Fruit fly (Drosophila melanogaster): ENCODE results near the gene alphaTub85E.

The alphaTub85E gene

dm6 chr3R:9745442-9745841 lies 12.4 kb upstream of the alphaTub85E start:
- TF ChIP-seq bab1 (GFP tag; optimal IDR thresholded peaks at IDR 0.05) (no peak), pad (GFP tag; optimal IDR thresholded peaks at IDR 0.05) (no peak), CG33017 (tag; optimal IDR thresholded peaks at IDR 0.05) (no peak), ovo (GFP tag; optimal IDR thresholded peaks at IDR 0.05) (no peak), Crg-1 (GFP tag; optimal IDR thresholded peaks at IDR 0.05) (no peak), CG7045 (GFP tag; optimal IDR thresholded peaks at IDR 0.05) (no peak), CG12768 (GFP tag; optimal IDR thresholded peaks at IDR 0.05) (no peak), CG1620 (GFP tag; optimal IDR thresholded peaks at IDR 0.05) (no peak), Hr96 (GFP tag; optimal IDR thresholded peaks at IDR 0.05) (no peak), toe (GFP tag; optimal IDR thresholded peaks at IDR 0.05) (no peak), CG7101 (tag; optimal IDR thresholded peaks at IDR 0.05) (no peak), cnc (optimal IDR thresholded peaks at IDR 0.05) (no peak), cic (GFP tag; optimal IDR thresholded peaks at IDR 0.05) (no peak), kay (GFP tag; ENCODE audit: borderline replicate concordance) (no peak)

DNA sequence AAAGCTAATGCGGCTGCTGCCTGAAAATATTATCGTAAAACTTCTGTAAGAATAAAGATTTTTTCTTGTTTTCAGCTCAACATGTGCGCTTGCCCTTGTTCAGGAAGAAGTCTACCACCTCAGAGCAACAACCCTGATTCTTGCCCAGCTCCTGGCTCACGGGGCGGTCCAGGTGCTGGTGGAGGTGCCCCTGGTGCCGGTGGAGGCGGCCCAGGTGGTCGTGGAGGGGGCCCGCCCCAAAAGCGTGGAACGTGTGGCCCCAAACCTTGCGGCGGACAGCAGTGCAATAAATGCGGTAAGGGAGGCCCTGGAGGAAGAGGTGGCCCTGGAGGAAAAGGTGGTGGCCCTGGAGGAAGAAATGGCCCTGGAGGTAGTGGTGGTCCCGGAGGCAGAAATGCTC lies 10.9 kb upstream of the alphaTub85E start:
- TF ChIP-seq CG12768 (GFP tag; optimal IDR thresholded peaks at IDR 0.05) (no peak), bab1 (GFP tag; optimal IDR thresholded peaks at IDR 0.05) (no peak), CG7045 (GFP tag; optimal IDR thresholded peaks at IDR 0.05) (no peak), Clk (GFP tag; optimal IDR thresholded peaks at IDR 0.05) (no peak), pad (GFP tag; optimal IDR thresholded peaks at IDR 0.05) (no peak), ovo (GFP tag; optimal IDR thresholded peaks at IDR 0.05) (no peak), CG7101 (tag; optimal IDR thresholded peaks at IDR 0.05) (no peak), CG1620 (GFP tag; optimal IDR thresholded peaks at IDR 0.05) (no peak), Mnt (GFP tag; optimal IDR thresholded peaks at IDR 0.05) (no peak), cic (GFP tag; optimal IDR thresholded peaks at IDR 0.05) (no peak), CG33017 (tag; optimal IDR thresholded peaks at IDR 0.05) (no peak), kay (GFP tag; ENCODE audit: borderline replicate concordance) (no peak), cnc (optimal IDR thresholded peaks at IDR 0.05) (no peak), CG11617 (GFP tag; optimal IDR thresholded peaks at IDR 0.05) (no peak), CG5204 (GFP tag; optimal IDR thresholded peaks at IDR 0.05) (no peak), tj (GFP tag; optimal IDR thresholded peaks at IDR 0.05) (no peak), CG14711 (tag; optimal IDR thresholded peaks at IDR 0.05) (no peak)

DNA sequence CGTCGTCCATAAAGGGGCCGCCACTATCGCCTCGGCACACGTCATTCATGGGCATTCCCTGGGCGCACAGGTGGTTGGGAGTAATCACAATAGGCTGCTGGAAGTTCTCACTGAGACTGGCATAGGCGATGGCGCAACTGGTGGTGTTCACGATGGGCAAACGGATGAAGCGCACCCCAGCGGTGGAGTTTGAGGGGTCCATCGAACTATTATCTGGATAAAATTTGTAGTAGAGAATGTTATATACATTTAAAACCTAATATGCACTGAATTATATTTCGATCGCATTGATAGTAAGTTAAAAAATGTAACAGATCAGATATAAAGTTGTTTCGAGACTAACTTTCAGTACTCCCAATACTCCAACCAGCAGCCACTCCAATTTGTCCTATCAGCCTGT lies 10.2 kb upstream of the alphaTub85E start, which contains the start of gene CG31415:
Gene CG31415, plus strand, starts transcription at position 301 of the 400 bp plus-strand sequence.
- no peak for TF ChIP-seq Mnt (GFP tag; optimal IDR thresholded peaks at IDR 0.05)
- TF ChIP-seq CG14711 (tag; optimal IDR thresholded peaks at IDR 0.05): no peak
- TF ChIP-seq pad (GFP tag; optimal IDR thresholded peaks at IDR 0.05): no peak
- TF ChIP-seq toe (GFP tag; optimal IDR thresholded peaks at IDR 0.05): no peak
- TF ChIP-seq CG12768 (GFP tag; optimal IDR thresholded peaks at IDR 0.05): no peak

DNA sequence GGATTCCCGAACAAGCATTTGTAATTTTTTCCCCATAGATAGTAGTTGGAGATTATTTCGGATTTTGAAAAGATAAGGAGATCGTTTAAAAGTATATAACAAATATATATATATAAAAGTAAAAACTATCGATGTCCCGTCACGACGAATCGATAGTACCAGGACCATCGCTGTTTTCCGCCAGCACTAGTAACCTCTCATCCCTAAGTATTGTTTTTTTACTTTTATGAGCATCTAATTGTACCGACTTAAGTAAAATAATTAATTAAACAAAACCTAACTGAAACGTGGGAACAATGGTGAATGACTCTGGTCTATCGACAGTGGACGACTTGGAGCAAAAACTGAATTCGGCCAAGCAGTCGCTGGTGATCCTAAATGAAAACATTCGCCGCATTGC lies 7.7 kb upstream of the alphaTub85E start, which contains the start of gene Pnn:
Gene Pnn, plus strand, starts transcription at position 187 of the 400 bp plus-strand sequence.
- TF ChIP-seq Hr96 (GFP tag; optimal IDR thresholded peaks at IDR 0.05) (no peak), CG11617 (GFP tag; optimal IDR thresholded peaks at IDR 0.05) (peak; percentile 10), kay (GFP tag; ENCODE audit: borderline replicate concordance) (peak; percentile 58), Mnt (GFP tag; optimal IDR thresholded peaks at IDR 0.05) (peak; percentile 12), toe (GFP tag; optimal IDR thresholded peaks at IDR 0.05) (no peak), CG7101 (tag; optimal IDR thresholded peaks at IDR 0.05) (peak; percentile 2)

- TF ChIP-seq Mnt (GFP tag; optimal IDR thresholded peaks at IDR 0.05) (no peak), kay (GFP tag; ENCODE audit: borderline replicate concordance) (peak; percentile 27), CG11617 (GFP tag; optimal IDR thresholded peaks at IDR 0.05) (no peak)
These were observed 6.7 kb upstream of the alphaTub85E start, which contains the start of gene side-VII for dm6 chr3R:9739793-9740192. side-VII (minus strand) TSS chr3R:9739979.

DNA sequence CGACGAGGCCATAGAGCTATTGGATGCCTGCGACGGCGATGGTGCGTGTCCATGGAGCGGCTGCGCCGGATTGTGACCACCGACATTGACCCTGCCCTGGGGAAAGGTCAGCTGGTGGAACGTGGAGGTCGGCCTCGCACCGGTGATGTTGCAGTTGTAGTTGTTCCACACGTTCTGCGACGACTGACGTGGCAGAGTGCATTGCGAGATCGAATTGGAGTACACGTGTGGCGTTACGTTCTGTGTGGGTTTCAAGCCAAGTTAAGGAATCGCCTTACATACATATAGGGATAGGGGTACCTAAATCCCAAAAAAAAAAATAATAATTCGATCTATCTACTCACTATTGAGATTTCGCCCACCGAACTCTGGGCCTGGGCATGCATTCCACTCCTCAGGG lies 2.1 kb upstream of the alphaTub85E start:
- TF ChIP-seq tj (GFP tag; optimal IDR thresholded peaks at IDR 0.05): no peak
- TF ChIP-seq CG11617 (GFP tag; optimal IDR thresholded peaks at IDR 0.05): no peak
- no peak for TF ChIP-seq CG12768 (GFP tag; optimal IDR thresholded peaks at IDR 0.05)
- TF ChIP-seq Clk (GFP tag; optimal IDR thresholded peaks at IDR 0.05): no peak
- no peak for TF ChIP-seq CG1620 (GFP tag; optimal IDR thresholded peaks at IDR 0.05)
- no peak for TF ChIP-seq CG5204 (GFP tag; optimal IDR thresholded peaks at IDR 0.05)
- no peak for TF ChIP-seq kay (GFP tag; ENCODE audit: borderline replicate concordance)
- no peak for TF ChIP-seq CG7045 (GFP tag; optimal IDR thresholded peaks at IDR 0.05)
- TF ChIP-seq Crg-1 (GFP tag; optimal IDR thresholded peaks at IDR 0.05): no peak

- no peak for TF ChIP-seq CG5204 (GFP tag; optimal IDR thresholded peaks at IDR 0.05)
- TF ChIP-seq toe (GFP tag; optimal IDR thresholded peaks at IDR 0.05): no peak
- TF ChIP-seq kay (GFP tag; ENCODE audit: borderline replicate concordance): peak; percentile 29
- no peak for TF ChIP-seq CG7101 (tag; optimal IDR thresholded peaks at IDR 0.05)
- no peak for TF ChIP-seq Hr96 (GFP tag; optimal IDR thresholded peaks at IDR 0.05)
- no peak for TF ChIP-seq cic (GFP tag; optimal IDR thresholded peaks at IDR 0.05)
These were observed 2.3 kb downstream of the alphaTub85E start, which contains the start of gene FoxP for dm6 chr3R:9730784-9731183. FoxP (minus strand) TSS chr3R:9730872.
